Fruit fly (Drosophila melanogaster): ENCODE data around the gene CG42716.

CG42716 gene

DNA sequence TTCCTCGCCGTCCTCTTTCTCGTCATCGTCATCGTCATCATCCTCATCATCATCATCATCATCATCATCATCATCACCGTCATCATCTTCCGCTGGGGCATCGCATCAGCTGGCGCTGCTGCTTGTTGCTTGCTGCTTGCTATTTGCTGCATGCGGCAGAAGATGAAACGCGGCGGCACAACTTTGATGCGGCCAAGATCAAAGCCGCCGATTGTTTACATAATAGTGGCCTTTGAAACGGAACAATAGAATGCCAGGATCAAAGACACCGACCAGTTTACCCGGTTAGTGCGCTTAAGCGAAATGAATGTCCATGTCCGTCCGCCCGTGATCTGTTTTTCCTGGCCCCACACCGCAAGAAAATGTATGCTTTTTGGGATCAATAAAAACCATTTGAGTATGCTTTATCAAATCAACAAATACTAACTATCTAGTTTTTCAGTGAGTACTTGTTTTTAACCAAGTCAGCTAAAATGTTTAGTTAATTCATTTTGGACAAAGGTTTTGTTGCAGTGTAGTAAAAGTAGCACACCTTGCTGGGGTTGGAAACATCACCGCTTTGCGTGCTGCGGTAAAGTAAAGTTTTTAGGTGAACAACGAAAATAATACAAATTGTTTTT lies 12.4 kb upstream of the CG42716 start:
- TF ChIP-seq insv (optimal IDR thresholded peaks at IDR 0.05) (no peak), psq (optimal IDR thresholded peaks at IDR 0.05) (no peak), ttk (optimal IDR thresholded peaks at IDR 0.05) (no peak), Sin3A (optimal IDR thresholded peaks at IDR 0.05) (no peak), h (optimal IDR thresholded peaks at IDR 0.05) (no peak), Myc (optimal IDR thresholded peaks at IDR 0.05) (no peak)

DNA sequence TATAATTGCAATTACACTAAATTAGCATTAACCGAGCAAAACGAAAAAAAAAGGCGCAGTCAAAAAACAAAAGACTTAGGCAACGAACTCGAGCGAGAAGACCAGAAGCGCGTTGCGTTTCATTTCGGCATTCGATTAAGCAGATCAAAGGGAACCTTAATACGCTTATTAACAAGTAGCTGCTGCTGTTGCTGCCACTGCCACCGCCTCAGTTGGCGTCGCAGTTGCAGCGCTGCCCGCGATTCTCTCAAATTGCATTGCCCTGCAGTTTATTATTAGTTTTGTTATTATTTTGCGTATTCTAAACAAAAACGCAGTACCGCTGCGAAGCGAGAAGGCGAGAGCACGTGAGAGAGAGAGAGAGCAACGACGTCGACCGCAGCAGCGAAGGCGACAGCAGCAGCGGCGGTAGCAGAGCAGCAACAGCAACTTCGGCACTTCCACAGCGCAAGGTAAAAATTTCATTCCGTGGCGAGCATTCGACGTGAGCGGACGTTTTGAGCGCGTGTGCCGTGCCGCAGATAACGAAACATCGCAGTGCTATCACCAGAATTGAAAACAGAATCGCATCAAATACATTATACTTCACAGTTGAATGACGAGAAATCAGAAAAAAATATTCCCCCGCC lies 10.4 kb upstream of the CG42716 start, which contains the start of gene Notum:
Gene Notum, plus strand, starts transcription at position 461 of the 629 bp plus-strand sequence.
- no peak for TF ChIP-seq Sin3A (optimal IDR thresholded peaks at IDR 0.05)
- no peak for TF ChIP-seq insv (optimal IDR thresholded peaks at IDR 0.05)

DNA sequence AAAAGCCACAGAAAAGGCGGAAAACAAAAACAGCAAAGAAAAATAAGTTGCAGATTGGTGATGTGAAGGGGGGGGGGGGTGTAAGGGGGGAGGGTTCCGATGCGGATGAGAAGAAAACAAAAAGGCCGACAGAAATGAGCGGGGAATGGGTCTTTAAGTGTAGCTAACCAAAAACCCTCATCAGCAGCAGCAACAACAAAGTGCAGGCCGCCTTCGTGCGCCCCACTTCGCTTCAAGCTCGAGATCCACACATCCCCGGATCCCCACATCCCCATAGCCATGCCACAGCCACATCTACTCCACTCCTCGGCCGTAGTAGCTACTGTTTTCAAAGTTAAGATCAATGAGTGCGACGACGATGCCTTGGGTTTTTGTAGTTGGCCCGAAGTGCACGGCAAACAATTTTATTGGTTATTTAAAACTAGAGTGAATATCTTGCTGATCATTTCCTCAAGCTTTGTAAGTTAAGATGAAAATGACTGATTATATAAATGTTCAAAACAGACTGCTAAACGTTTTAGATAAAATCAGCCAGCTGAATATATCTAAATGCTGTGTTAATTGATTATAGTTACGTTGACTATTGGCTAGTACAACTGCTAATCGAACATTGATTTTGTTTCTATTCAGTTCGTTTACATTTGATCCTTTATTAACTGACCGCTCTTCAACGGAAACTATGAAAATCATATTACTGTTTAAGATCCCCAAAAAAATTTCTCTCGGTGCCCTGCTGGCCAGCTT lies 9.1 kb upstream of the CG42716 start:
- TF ChIP-seq psq (optimal IDR thresholded peaks at IDR 0.05) (no peak), Sin3A (optimal IDR thresholded peaks at IDR 0.05) (no peak), h (optimal IDR thresholded peaks at IDR 0.05) (no peak), insv (optimal IDR thresholded peaks at IDR 0.05) (no peak), ttk (optimal IDR thresholded peaks at IDR 0.05) (no peak), Myc (optimal IDR thresholded peaks at IDR 0.05) (no peak)

DNA sequence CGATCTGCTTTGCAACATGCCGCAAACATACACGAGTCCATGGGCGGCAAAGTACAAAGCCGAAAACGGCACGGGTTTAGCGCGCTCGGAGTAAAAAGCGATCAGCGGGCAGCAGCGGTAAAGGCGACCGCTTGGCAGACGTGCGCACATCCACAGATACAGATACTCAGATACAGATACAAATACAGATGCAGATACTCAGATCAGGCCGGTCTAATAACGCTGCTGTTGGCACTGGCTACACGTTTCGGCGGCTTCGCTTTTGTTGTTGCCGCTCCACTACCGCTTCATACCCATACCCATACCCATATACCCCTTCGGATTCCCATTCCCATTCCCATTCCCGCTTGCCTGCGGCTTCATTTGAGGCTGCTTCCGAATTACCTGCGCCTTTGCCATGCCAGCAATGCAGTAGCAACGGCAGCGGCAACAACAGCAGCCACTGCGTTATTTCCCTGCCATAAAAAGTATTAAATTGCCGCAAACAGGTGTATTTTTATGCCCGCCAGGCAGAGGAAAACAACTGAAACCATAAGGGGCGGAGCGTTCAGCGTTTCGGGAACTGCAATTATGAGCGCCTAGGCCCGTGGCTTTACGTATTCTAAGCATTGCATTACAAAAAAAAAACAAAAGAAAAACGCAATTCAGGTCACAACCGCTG lies 8.4 kb upstream of the CG42716 start:
- no peak for TF ChIP-seq insv (optimal IDR thresholded peaks at IDR 0.05)
- TF ChIP-seq psq (optimal IDR thresholded peaks at IDR 0.05): no peak
- no peak for TF ChIP-seq h (optimal IDR thresholded peaks at IDR 0.05)
- no peak for TF ChIP-seq Sin3A (optimal IDR thresholded peaks at IDR 0.05)
- TF ChIP-seq Myc (optimal IDR thresholded peaks at IDR 0.05): no peak
- TF ChIP-seq ttk (optimal IDR thresholded peaks at IDR 0.05): no peak

DNA sequence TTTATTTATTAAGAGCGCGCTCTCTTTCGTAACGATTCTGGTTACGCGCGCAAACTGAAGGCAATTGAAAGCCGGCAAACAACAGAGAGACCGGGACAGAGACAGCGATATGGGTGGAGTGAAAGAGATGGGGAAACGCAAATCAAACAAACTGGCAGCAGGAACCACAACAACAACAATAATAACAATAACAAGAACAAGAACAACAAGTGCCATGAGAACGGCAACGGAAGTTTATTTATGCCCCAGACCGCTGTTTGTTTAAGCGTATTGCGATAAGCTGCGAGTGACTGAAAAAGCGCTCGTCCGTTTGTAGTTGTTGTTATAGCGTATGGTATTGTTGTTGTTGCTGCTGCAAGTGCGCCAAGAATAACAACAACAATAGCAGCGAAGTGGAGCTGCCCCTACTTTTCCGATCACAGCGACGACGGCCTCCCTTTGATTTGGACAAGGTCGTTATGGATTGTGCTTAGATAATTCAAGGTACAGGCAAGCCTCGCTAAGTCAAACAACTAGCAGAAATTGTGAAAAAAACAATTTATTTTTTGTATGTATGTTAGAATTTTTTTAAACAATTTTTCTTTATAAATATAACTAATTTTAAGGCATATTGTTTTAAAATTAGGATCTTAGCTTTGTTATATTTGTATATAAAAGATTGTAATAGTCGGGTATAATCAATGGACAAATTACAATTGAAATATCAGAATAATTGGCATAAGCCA lies 7.4 kb upstream of the CG42716 start:
- no peak for TF ChIP-seq ttk (optimal IDR thresholded peaks at IDR 0.05)
- TF ChIP-seq h (optimal IDR thresholded peaks at IDR 0.05): no peak
- TF ChIP-seq psq (optimal IDR thresholded peaks at IDR 0.05): no peak
- TF ChIP-seq Sin3A (optimal IDR thresholded peaks at IDR 0.05): no peak
- no peak for TF ChIP-seq insv (optimal IDR thresholded peaks at IDR 0.05)
- TF ChIP-seq Myc (optimal IDR thresholded peaks at IDR 0.05): no peak

DNA sequence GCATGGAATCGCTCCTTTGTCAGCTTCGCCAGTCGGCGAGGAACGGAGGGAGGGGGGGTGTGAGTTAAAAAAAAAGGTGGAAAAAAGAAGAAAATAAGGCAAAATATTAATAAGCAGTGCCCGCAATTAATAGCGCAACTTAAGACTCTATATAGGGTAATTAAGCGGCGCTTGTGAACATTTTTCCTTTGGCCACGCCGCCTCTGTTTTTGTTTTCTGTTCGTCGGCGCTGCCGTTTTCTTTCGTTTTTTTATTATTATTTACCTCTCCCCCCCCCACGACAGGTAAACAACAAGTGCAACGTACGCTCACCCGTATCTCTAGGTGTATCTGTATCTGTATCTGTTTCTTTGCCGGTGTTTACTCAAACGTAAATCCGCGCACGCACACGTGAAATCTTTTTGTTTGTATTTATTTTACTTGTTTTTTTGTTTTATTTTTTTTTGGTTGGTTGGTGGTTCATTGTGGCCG lies 6.4 kb upstream of the CG42716 start:
- TF ChIP-seq Myc (optimal IDR thresholded peaks at IDR 0.05) (no peak), psq (optimal IDR thresholded peaks at IDR 0.05) (no peak), Sin3A (optimal IDR thresholded peaks at IDR 0.05) (no peak), insv (optimal IDR thresholded peaks at IDR 0.05) (no peak), h (optimal IDR thresholded peaks at IDR 0.05) (no peak), ttk (optimal IDR thresholded peaks at IDR 0.05) (no peak)

DNA sequence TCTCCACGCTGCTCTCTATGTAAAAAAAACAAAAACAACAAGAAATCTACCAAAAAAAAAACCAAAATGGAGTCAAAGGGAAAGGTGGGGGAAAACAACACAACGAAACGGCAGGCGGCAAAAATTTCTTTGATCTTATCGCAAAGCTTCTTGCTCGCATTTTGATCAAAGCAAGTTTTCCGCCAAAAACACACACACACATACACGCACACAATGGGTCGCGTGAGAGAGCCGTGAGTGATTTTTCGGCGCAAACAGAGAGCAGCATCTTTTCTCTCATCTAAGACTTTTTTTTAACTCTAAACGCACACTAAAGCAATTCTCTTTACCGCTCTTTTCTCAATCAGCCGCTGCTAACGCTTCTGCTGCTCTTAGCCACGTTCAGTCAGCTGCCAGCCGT lies 4.7 kb upstream of the CG42716 start:
- TF ChIP-seq ttk (optimal IDR thresholded peaks at IDR 0.05) (no peak), Myc (optimal IDR thresholded peaks at IDR 0.05) (no peak), h (optimal IDR thresholded peaks at IDR 0.05) (no peak), Sin3A (optimal IDR thresholded peaks at IDR 0.05) (no peak), psq (optimal IDR thresholded peaks at IDR 0.05) (no peak), insv (optimal IDR thresholded peaks at IDR 0.05) (no peak)

DNA sequence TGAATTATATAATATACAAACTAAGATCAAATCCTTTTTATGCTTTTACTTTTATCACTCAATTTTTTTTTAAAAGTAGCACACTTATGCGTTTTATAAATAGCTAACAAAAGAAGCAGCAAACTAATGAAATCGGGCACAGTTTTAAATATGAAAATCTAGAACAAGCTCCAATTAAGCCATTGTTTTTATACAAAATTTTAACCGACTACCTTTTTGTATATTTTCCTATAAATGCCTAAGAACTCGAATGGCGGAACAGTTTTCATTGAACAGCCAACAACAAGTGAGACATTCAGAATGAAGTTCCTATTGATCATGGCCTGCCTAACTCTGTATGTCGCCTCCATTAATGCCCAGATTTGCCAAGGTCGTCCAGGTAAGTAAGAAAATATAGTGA lies 646 bp downstream of the CG42716 start, which contains the start of gene CG42538:
Gene CG42538, plus strand, starts transcription at position 301 of the 400 bp plus-strand sequence.
- no peak for TF ChIP-seq h (optimal IDR thresholded peaks at IDR 0.05)
- no peak for TF ChIP-seq psq (optimal IDR thresholded peaks at IDR 0.05)
- TF ChIP-seq Sin3A (optimal IDR thresholded peaks at IDR 0.05): no peak
- no peak for TF ChIP-seq insv (optimal IDR thresholded peaks at IDR 0.05)
- no peak for TF ChIP-seq Myc (optimal IDR thresholded peaks at IDR 0.05)
- no peak for TF ChIP-seq ttk (optimal IDR thresholded peaks at IDR 0.05)

DNA sequence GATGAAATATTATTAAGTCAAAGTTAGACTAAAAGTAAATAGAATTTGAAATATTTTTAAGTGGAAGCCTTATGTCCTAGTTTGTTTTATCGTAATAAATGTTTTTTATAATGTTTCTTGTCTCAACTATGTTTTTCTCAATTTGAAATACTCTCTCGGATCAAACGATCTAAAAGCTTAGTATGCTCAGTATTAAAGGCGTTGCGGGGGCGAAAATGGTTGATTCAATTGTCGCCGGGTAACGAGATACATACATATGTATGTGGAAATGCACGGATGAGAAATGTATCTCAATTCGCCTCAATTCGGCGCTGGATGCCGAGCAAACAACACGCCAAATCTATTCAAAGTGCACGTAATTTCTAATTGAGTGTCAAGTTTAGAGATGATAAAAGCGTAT lies 1.6 kb downstream of the CG42716 start, which contains the start of gene CG5895:
Gene CG5895, plus strand, starts transcription at position 301 of the 400 bp plus-strand sequence.
- TF ChIP-seq Myc (optimal IDR thresholded peaks at IDR 0.05): no peak
- TF ChIP-seq psq (optimal IDR thresholded peaks at IDR 0.05): no peak
- no peak for TF ChIP-seq ttk (optimal IDR thresholded peaks at IDR 0.05)
- TF ChIP-seq h (optimal IDR thresholded peaks at IDR 0.05): no peak
- no peak for TF ChIP-seq insv (optimal IDR thresholded peaks at IDR 0.05)
- no peak for TF ChIP-seq Sin3A (optimal IDR thresholded peaks at IDR 0.05)

DNA sequence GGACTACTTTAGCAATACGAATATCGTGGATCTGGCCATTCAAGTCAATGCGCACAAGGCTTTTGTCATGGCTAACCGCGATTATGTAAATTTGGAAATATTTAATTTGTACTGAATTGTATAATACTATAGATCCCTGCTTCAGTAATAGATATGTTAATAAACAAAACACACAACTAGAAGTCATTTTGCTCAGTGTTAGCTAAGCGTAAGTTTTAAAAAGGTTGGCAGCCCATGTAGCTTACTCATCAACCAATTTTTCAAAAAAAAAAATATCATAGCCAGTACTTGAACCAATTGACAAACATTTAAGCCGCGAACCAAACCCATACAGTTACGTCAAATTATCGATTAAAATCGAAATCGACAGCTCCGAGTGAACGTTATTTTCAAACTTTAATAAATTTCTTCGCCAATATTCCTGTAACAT lies 3.5 kb downstream of the CG42716 start:
- TF ChIP-seq Myc (optimal IDR thresholded peaks at IDR 0.05): no peak
- no peak for TF ChIP-seq psq (optimal IDR thresholded peaks at IDR 0.05)
- no peak for TF ChIP-seq h (optimal IDR thresholded peaks at IDR 0.05)
- TF ChIP-seq insv (optimal IDR thresholded peaks at IDR 0.05): no peak

DNA sequence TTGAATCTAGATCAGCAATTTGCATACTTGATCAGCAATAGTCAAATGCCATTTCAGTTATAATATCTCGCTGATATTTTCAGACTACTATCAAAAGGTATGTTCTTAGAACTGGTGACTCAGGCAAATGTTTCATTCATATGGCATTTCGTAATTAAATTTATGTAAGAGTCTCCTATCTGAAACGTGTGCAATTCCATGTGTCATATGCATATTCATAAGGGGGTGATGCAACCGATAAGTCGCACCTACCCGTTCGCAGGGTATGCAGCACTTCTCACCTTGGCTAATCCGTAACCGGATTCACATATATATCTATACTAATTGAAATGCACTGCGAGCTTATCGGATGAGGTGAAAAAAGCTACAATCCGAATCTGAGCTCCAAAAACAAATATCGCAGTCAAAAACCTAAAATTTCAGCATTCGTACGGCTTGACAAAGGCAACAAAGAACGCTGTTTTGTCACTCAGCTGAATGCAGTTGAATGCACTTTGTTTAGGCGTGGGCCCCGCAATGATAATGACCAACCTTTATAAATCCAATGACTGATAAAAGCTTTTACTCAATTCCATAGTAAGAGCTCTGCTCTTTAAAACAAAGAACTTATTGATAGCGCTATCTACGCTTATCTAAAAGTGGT lies 4.2 kb downstream of the CG42716 start:
- TF ChIP-seq ttk (optimal IDR thresholded peaks at IDR 0.05) (no peak), Myc (optimal IDR thresholded peaks at IDR 0.05) (no peak), Sin3A (optimal IDR thresholded peaks at IDR 0.05) (no peak), h (optimal IDR thresholded peaks at IDR 0.05) (no peak)
